Fruit fly (Drosophila melanogaster) Kc167 (cell line): ENCODE measurements around the gene CG43064.

Experiments
- Sin3A ChIP-seq: fragments of >200 bp; optimal IDR thresholded peaks from 2 replicates; lab custom pipeline; 2018; ENCODE audit warnings: missing external identifiers
- insv ChIP-seq: fragments of >200 bp; optimal IDR thresholded peaks from 3 replicates; lab custom pipeline; 2018; ENCODE audit warnings: missing external identifiers
- ttk ChIP-seq: sonication (Bioruptor generic); optimal IDR thresholded peaks from 2 replicates; lab custom pipeline; 2017; ENCODE audit warnings: missing external identifiers

DNA sequence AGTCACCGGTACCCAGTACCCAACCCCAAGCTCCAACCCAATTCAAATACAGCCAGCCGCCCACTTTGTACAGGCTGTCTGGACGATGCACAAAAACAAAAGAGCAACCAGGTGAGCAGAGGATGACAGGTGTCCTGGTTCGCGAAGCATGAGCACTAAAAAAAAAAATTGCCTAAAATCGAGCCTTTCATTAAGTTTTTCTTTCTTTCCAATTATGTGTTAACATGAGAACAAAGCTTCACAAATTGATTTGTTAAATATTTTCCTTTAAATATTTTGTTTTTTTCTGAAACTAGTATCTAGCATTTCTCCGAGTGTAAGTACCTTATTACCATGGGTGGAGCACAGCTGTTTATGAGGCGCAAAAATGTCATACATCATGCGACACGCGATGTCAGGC, 38.2 kb upstream of the CG43064 start:
- no peak for TF ChIP-seq Sin3A (lab: Kevin White, UChicago)
- no peak for TF ChIP-seq ttk
- TF ChIP-seq insv (lab: Kevin White, UChicago): no peak
